Fruit fly (Drosophila melanogaster): ENCODE data around the gene Cpr65Eb.

Cpr65Eb gene

DNA sequence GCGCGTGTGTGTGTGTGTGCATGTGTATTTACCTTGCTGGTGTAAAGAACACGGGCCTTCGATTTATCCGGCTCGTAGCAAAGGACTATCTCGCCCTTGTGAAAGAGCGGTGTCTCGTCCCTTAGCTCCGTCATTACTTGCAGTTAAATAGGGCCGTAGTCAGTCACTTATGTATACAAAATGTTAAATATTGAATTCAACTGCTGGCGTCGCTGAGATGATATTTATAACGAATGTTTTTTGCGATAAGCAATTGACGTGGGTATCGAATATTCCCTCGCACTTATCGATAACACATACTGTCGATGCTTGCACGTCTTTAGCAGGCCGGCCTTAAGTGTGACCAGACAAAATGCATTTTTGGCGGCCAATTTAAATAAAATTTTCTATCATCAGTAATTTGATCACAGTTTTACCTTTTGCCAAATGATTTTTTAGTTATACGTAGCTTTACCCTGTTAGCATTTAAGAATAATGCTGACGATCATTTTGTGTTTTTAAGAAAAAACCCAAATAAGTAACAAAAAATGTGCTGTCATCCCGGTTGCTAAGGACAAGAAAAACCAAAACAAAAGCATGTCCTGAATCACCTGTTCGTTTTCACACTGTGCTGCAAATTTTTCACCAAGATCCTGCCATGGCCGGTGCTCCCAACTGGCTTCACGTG, 36.8 kb upstream of the Cpr65Eb start, which contains the start of the genes msl-3 and BBS1 (continued):
- peak; percentile 79 for TF ChIP-seq Dll (GFP tag; IDR thresholded peaks at IDR 0.05; ENCODE audit: partially characterized antibody)
- no peak for TF ChIP-seq insv (GFP tag; optimal IDR thresholded peaks at IDR 0.05)
- TF ChIP-seq CG43689 (GFP tag; IDR thresholded peaks at IDR 0.05), result no peak
- peak; percentile 51; the same call in 1 of the 3 replicates for TF ChIP-seq Doc3 (GFP tag; IDR thresholded peaks at IDR 0.05; ENCODE audit: partially characterized antibody)
- TF ChIP-seq slp2 (GFP tag; optimal IDR thresholded peaks at IDR 0.05), result no peak
- TF ChIP-seq fd64A (GFP tag; optimal IDR thresholded peaks at IDR 0.05), result no peak
- TF ChIP-seq MBD-R2 (GFP tag; IDR thresholded peaks at IDR 0.05), result peak; percentile 69
- TF ChIP-seq Usf (GFP tag; optimal IDR thresholded peaks at IDR 0.05), result no peak
- no peak for TF ChIP-seq CG7271 (tag; optimal IDR thresholded peaks at IDR 0.05)
- TF ChIP-seq CG16815 (GFP tag; optimal IDR thresholded peaks at IDR 0.05), result no peak
- TF ChIP-seq CG12391 (tag; optimal IDR thresholded peaks at IDR 0.05), result no peak
- TF ChIP-seq Elba2 (GFP tag; optimal IDR thresholded peaks at IDR 0.05), result no peak
- TF ChIP-seq ac (GFP tag; optimal IDR thresholded peaks at IDR 0.05), result no peak
- TF ChIP-seq cg (GFP tag; optimal IDR thresholded peaks at IDR 0.05), result peak; percentile 90
- TF ChIP-seq prd (optimal IDR thresholded peaks at IDR 0.05), result no peak
- no peak for TF ChIP-seq prd (GFP tag; IDR thresholded peaks at IDR 0.05)
- no peak for TF ChIP-seq tx (GFP tag; optimal IDR thresholded peaks at IDR 0.05)
- no peak for TF ChIP-seq Stat92E (GFP tag; optimal IDR thresholded peaks at IDR 0.05)
- no peak for TF ChIP-seq CG12942 (GFP tag; optimal IDR thresholded peaks at IDR 0.05)
- TF ChIP-seq Spps (tag; optimal IDR thresholded peaks at IDR 0.05), result no peak
- TF ChIP-seq seq (GFP tag; IDR thresholded peaks at IDR 0.05), result no peak
- TF ChIP-seq CG31365 (tag; optimal IDR thresholded peaks at IDR 0.05), result no peak
- TF ChIP-seq crol (GFP tag; IDR thresholded peaks at IDR 0.05), result no peak
- no peak for TF ChIP-seq jing (GFP tag; optimal IDR thresholded peaks at IDR 0.05)
- no peak for TF ChIP-seq ci (GFP tag; IDR thresholded peaks at IDR 0.05)
- TF ChIP-seq pnt (GFP tag; optimal IDR thresholded peaks at IDR 0.05), result no peak
- TF ChIP-seq pros (GFP tag; optimal IDR thresholded peaks at IDR 0.05), result no peak
- TF ChIP-seq H2.0 (GFP tag; IDR thresholded peaks at IDR 0.05), result no peak
- no peak for TF ChIP-seq Doc2 (GFP tag; IDR thresholded peaks at IDR 0.05)
- TF ChIP-seq Sin3A (optimal IDR thresholded peaks at IDR 0.05), result peak; percentile 64
- no peak for TF ChIP-seq Trl (optimal IDR thresholded peaks at IDR 0.05)
- TF ChIP-seq Trl (GFP tag; optimal IDR thresholded peaks at IDR 0.05), result no peak
- TF ChIP-seq vnd (GFP tag; IDR thresholded peaks at IDR 0.05; ENCODE audit: partially characterized antibody), result peak; percentile 40; the same call in 1 of the 3 replicates
- no peak for TF ChIP-seq sima (GFP tag; optimal IDR thresholded peaks at IDR 0.05)
- TF ChIP-seq bbx (GFP tag; IDR thresholded peaks at IDR 0.05; ENCODE audit: partially characterized antibody), result peak; percentile 66; the same call in 1 of the 2 replicates
- TF ChIP-seq Dbx (GFP tag; IDR thresholded peaks at IDR 0.05), result no peak
- peak; percentile 97 for TF ChIP-seq Sry-δ (GFP tag; optimal IDR thresholded peaks at IDR 0.05)
- TF ChIP-seq tap (tag; optimal IDR thresholded peaks at IDR 0.05), result no peak
- no peak for TF ChIP-seq CG14667 (GFP tag; IDR thresholded peaks at IDR 0.05)
- TF ChIP-seq CG17186 (GFP tag; optimal IDR thresholded peaks at IDR 0.05), result peak; percentile 39
- no peak for TF ChIP-seq her (GFP tag; optimal IDR thresholded peaks at IDR 0.05)
- no peak for TF ChIP-seq usp (GFP tag; optimal IDR thresholded peaks at IDR 0.05)
- TF ChIP-seq CG16779 (GFP tag; IDR thresholded peaks at IDR 0.05), result no peak
- TF ChIP-seq HHEX (GFP tag; optimal IDR thresholded peaks at IDR 0.05), result no peak
- TF ChIP-seq Dfd (GFP tag; optimal IDR thresholded peaks at IDR 0.05), result no peak
- TF ChIP-seq al (GFP tag; IDR thresholded peaks at IDR 0.05), result no peak
- no peak for TF ChIP-seq bcd (GFP tag; optimal IDR thresholded peaks at IDR 0.05)
- TF ChIP-seq BEAF-32 (GFP tag; optimal IDR thresholded peaks at IDR 0.05), result peak; percentile 71
- TF ChIP-seq gsb-n (tag; optimal IDR thresholded peaks at IDR 0.05), result no peak
- no peak for TF ChIP-seq Tbp (GFP tag; optimal IDR thresholded peaks at IDR 0.05)
- peak; percentile 2 for TF ChIP-seq CG3281 (GFP tag; optimal IDR thresholded peaks at IDR 0.05)
- no peak for TF ChIP-seq Nf-YC (tag; optimal IDR thresholded peaks at IDR 0.05)

Measured in whole organism, embryonic.